Worm (Caenorhabditis elegans): Measurements from ENCODE around the gene dyf-4.

Gene dyf-4

DNA sequence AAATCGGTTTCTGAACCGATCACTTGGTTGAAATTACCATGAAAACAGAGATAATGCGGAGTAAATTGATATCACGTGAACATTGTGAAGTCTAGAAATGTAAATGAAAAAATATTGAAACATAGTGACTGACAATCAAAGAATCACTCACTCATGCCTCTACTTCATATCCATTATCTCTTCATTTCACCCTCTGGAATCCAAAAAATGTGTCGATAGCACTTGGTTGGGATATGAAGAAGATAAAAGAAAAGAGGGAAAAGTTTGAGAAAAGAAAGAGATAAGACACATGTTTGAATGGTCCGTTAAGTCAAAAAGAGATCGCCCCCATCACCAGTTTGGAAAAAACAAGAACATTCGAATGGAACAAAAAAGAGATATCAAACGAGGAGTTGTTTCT, 7.8 kb downstream of the dyf-4 start:
- TF ChIP-seq elt-3 (tag; optimal IDR thresholded peaks at IDR 0.05) (no peak), nhr-129 (tag; optimal IDR thresholded peaks at IDR 0.05) (peak; percentile 56), F13H6.1 (tag; optimal IDR thresholded peaks at IDR 0.05) (peak; percentile 60), lsy-2 (tag; optimal IDR thresholded peaks at IDR 0.05) (peak in 1 of 2 experiments; percentile 46), ztf-11 (tag; optimal IDR thresholded peaks at IDR 0.05) (no peak), sma-9 (GFP tag; optimal IDR thresholded peaks at IDR 0.05) (peak; percentile 31), sma-9 (tag; optimal IDR thresholded peaks at IDR 0.05) (no peak), nhr-237 (tag; optimal IDR thresholded peaks at IDR 0.05) (no peak), C34F6.9 (tag; optimal IDR thresholded peaks at IDR 0.05) (peak; percentile 44)

DNA sequence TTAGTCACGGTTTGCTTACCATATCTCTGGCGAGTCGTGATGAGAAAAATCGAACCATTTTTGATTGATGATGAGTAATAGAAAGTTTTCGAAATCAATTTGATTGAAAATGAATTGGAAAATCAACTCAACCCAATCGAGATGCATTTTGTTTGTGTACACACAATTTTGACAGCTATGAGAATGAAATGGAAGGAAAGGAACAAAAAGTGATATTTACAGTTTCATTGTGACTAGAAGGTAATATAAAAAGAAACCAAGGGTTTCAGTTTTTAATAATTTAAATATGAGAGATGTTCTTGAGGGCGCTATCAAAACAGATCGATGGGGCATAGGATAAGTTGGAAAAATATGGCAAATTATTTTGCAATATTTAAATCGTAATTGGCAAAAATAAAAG, 8.4 kb downstream of the dyf-4 start, which contains the start of gene cal-1:
Gene cal-1 (minus strand): TSS at position 101 of the 400 bp plus-strand sequence.
- no peak for TF ChIP-seq unc-55 (GFP tag; optimal IDR thresholded peaks at IDR 0.05)

DNA sequence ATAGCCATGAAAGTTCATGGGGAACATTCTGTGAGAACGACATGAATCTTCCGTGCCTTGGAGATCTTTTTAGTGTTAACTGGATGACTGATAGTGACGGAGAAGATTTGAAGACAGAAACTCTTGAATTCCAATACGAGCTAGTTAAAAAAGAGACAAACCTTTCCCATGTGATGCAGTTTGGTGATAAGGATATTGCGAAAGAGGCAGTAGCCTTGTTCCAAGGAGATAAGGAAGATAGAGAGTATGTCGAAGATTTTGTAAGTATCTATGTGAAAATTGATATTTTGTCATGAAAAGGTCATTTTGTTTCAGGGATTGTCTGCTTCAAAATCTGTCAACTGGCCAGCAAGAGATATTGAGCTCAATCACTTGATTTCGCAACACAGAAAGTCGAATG, 11.6 kb downstream of the dyf-4 start:
- TF ChIP-seq fos-1 (tag; optimal IDR thresholded peaks at IDR 0.05) (peak; percentile 2), alr-1 (tag; optimal IDR thresholded peaks at IDR 0.05) (no peak), sma-9 (GFP tag; optimal IDR thresholded peaks at IDR 0.05) (peak; percentile 39), sma-9 (tag; optimal IDR thresholded peaks at IDR 0.05) (no peak), F13H6.1 (tag; optimal IDR thresholded peaks at IDR 0.05) (peak; percentile 12)

DNA sequence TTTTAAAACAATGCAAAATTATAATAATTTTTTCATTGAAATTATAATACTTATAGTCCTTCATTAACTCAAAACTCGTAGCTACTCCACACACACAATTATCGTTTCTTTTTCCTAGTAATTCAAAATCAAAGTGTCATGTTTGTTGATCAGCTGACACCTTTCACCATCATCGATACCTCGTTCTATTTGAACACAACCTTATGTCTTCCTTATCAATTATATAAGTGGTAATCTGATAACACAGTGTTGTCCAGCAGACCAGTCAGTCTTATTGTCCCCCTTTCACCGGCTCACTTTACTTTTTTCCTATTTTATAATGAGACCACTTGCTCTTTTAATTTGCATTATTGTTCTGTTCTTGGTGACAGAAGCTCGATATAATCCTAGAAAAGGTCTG, 12.8 kb downstream of the dyf-4 start, which contains the start of the genes T28H10.2 and lgmn-1:
Gene T28H10.2 (minus strand): TSS at position 177 of the 400 bp plus-strand sequence.
Gene lgmn-1 (plus strand): TSS at position 284 of the 400 bp plus-strand sequence.
- peak; percentile 53 for TF ChIP-seq sma-9 (GFP tag; optimal IDR thresholded peaks at IDR 0.05)
- TF ChIP-seq sma-9 (tag; optimal IDR thresholded peaks at IDR 0.05): no peak
- TF ChIP-seq F13H6.1 (tag; optimal IDR thresholded peaks at IDR 0.05): no peak
- TF ChIP-seq gmeb-1 (tag; optimal IDR thresholded peaks at IDR 0.05): peak; percentile 52
- TF ChIP-seq crh-2 (tag; optimal IDR thresholded peaks at IDR 0.05): peak; percentile 23
- TF ChIP-seq nhr-129 (tag; optimal IDR thresholded peaks at IDR 0.05): peak; percentile 14
- no peak for TF ChIP-seq blmp-1 (tag; optimal IDR thresholded peaks at IDR 0.05; ENCODE audit: insufficient read depth)
- TF ChIP-seq skn-1 (tag; optimal IDR thresholded peaks at IDR 0.05): peak; percentile 46
- TF ChIP-seq sma-3 (GFP tag; optimal IDR thresholded peaks at IDR 0.05): no peak
- TF ChIP-seq alr-1 (tag; optimal IDR thresholded peaks at IDR 0.05): no peak
- peak; percentile 69 for TF ChIP-seq fos-1 (tag; optimal IDR thresholded peaks at IDR 0.05)
- no peak for TF ChIP-seq unc-39 (tag; optimal IDR thresholded peaks at IDR 0.05)

DNA sequence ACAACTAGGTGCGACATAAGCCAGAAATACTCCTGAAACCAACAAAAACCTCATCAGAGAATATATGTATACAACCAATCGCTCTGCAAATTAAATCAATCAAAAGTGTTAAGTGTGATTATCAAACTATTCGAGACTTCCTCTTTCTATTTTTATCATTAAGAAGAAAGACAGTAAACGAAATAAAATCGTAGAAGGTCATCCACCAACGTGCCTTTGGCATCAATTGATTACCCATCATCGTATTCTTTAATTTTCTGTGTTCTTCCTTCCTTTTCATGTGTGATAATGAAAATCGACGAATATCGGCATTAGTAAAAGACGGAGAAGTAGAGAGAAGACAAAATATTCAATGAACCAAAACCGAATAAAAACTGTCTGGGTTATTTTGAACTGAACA, 13.6 kb downstream of the dyf-4 start:
- TF ChIP-seq mdl-1 (tag; optimal IDR thresholded peaks at IDR 0.05) (no peak), nhr-21 (tag; optimal IDR thresholded peaks at IDR 0.05) (no peak), sma-9 (GFP tag; optimal IDR thresholded peaks at IDR 0.05) (peak; percentile 56), sma-9 (tag; optimal IDR thresholded peaks at IDR 0.05) (no peak), fos-1 (tag; optimal IDR thresholded peaks at IDR 0.05) (peak; percentile 9)

DNA sequence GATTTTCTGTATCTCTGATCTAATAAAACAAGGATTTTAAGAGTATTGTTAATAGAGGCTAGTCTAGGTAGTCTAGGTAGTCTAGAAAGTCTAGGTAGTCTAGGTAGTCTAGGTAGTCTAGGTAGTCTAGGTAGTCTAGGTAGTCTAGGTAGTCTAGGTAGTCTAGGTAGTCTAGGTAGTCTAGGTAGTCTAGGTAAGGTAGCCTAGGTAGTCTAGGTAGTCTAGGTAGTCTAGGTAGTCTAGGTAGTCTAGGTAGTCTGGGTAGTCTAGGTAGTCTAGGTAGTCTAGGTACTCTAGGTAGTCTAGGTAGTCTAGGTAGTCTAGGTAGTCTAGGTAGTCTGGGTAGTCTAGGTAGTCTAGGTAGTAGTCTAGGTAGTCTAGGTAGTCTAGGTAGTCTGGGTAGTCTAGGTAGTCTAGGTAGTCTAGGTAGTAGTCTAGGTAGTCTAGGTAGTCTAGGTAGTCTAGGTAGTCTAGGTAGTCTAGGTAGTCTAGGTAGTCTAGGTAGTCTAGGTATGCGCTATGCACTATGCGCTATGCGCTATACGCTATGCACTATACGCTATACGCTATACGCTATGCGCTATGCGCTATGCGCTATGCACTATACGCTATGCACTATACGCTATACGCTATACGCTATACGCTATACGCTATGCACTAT, 15.5 kb downstream of the dyf-4 start:
- TF ChIP-seq Y55F3AM.14 (GFP tag; optimal IDR thresholded peaks at IDR 0.05): peak; percentile 12

DNA sequence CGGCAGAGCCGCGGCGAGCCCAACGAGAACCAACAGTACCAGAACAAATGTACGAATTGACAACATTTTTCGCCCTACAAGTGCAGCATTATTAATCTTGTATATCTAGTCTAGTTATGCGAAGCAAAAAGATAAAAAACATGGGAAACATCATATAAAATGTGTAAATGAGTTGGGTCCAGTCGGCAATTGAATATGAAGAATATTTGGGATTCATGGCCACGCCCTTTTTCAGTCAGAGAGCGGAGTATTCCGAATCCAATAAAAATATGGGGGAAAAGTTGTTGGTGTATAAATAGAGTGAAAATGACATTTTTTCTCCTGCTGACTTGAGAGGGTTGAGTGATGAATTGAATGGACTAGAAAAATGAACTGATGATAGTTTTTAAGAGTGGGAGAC, 19.4 kb downstream of the dyf-4 start, which contains the start of gene nlp-46:
Gene nlp-46 (minus strand): TSS at position 101 of the 400 bp plus-strand sequence.
- TF ChIP-seq ZK546.5 (tag; optimal IDR thresholded peaks at IDR 0.05) (no peak), unc-55 (GFP tag; optimal IDR thresholded peaks at IDR 0.05) (no peak), F13H6.1 (tag; optimal IDR thresholded peaks at IDR 0.05) (no peak), fos-1 (tag; optimal IDR thresholded peaks at IDR 0.05) (no peak), ztf-4 (tag; optimal IDR thresholded peaks at IDR 0.05) (no peak), ceh-82 (tag; optimal IDR thresholded peaks at IDR 0.05) (no peak)

DNA sequence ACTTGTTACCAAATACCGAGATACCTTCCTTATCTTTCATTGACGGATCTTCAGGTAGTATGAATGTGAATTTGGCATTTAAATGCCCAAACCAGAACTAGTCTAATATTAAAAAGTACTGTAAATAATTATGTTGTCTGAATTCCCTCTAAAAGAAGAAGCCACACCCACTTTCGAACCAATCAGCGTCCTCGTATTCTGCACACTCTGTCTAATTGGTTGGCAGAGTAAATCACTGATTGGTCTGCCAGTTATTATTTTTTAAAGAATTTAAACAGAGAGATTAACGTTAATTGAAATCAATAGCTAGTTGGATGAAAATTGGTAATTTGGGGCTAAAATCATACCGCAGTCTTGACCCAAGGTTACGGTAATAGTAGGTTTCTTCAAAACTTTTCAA, 19.8 kb downstream of the dyf-4 start:
- TF ChIP-seq peb-1 (tag; optimal IDR thresholded peaks at IDR 0.05) (no peak), alr-1 (tag; optimal IDR thresholded peaks at IDR 0.05) (no peak), sma-3 (GFP tag; optimal IDR thresholded peaks at IDR 0.05) (no peak), egl-27 (tag; optimal IDR thresholded peaks at IDR 0.05) (no peak), ceh-82 (tag; optimal IDR thresholded peaks at IDR 0.05) (no peak), gmeb-1 (tag; optimal IDR thresholded peaks at IDR 0.05) (no peak), unc-39 (tag; optimal IDR thresholded peaks at IDR 0.05) (no peak), ceh-16 (tag; optimal IDR thresholded peaks at IDR 0.05) (no peak), lsy-2 (tag; optimal IDR thresholded peaks at IDR 0.05) (no peak), mbf-1 (tag; optimal IDR thresholded peaks at IDR 0.05) (no peak), nhr-12 (tag; optimal IDR thresholded peaks at IDR 0.05) (no peak), F13H6.1 (tag; optimal IDR thresholded peaks at IDR 0.05) (no peak), blmp-1 (tag; optimal IDR thresholded peaks at IDR 0.05; ENCODE audit: insufficient read depth) (no peak), C34F6.9 (tag; optimal IDR thresholded peaks at IDR 0.05) (no peak), mdl-1 (tag; optimal IDR thresholded peaks at IDR 0.05) (no peak)

Data from whole organism, L2 larva.